Fruit fly (Drosophila melanogaster) whole organism, prepupa: Measurements from ENCODE around the gene CG16986.
A peak's percentile ranks its signal among the peaks of the same experiment; 100 is the strongest.

Experiments used
- CG10631 ChIP-seq: fragments of 200-800 bp; sonication (Bioruptor generic); optimal IDR thresholded peaks from 2 replicates; lab custom pipeline; 2016; ENCODE audit warnings: missing biosample characterization, missing genetic modification characterization
- CG11294 ChIP-seq: fragments of 200-800 bp; sonication (Bioruptor generic); IDR thresholded peaks from 2 replicates; pipeline ENCODE4 v1.3.6; 2022; ENCODE audit warnings: missing biosample characterization, missing genetic modification characterization
- CG11762 ChIP-seq: fragments of 200-800 bp; sonication (Bioruptor generic); optimal IDR thresholded peaks from 3 replicates; lab custom pipeline; 2016; ENCODE audit warnings: missing biosample characterization, missing genetic modification characterization; ENCODE audit not compliant: insufficient read depth
- CG11902 ChIP-seq: fragments of 200-800 bp; sonication (Bioruptor generic); optimal IDR thresholded peaks from 3 replicates; lab custom pipeline; 2016; ENCODE audit warnings: missing biosample characterization, missing genetic modification characterization
- CG15336 ChIP-seq: fragments of 200-800 bp; sonication (Bioruptor generic); IDR thresholded peaks from 2 replicates; pipeline ENCODE4 v1.3.6; 2022; ENCODE audit warnings: missing biosample characterization, missing genetic modification characterization
- CG1621 ChIP-seq: fragments of 200-800 bp; sonication (Bioruptor generic); optimal IDR thresholded peaks from 3 replicates; lab custom pipeline; 2018; ENCODE audit warnings: missing biosample characterization, mild to moderate bottlenecking, missing genetic modification characterization
- CG16779 ChIP-seq: fragments of 200-800 bp; sonication (Bioruptor generic); optimal IDR thresholded peaks from 3 replicates; lab custom pipeline; 2017; ENCODE audit warnings: missing biosample characterization, mild to moderate bottlenecking, missing genetic modification characterization
- CG3032 ChIP-seq: fragments of 200-800 bp; optimal IDR thresholded peaks from 2 replicates; lab custom pipeline; 2019; ENCODE audit warnings: missing biosample characterization, mild to moderate bottlenecking, missing genetic modification characterization, moderate library complexity
- CG31627 ChIP-seq: fragments of 200-800 bp; sonication (Bioruptor generic); optimal IDR thresholded peaks from 3 replicates; lab custom pipeline; 2016; ENCODE audit warnings: missing biosample characterization, missing genetic modification characterization
- CG34406 ChIP-seq: fragments of 200-800 bp; sonication (Bioruptor generic); optimal IDR thresholded peaks from 3 replicates; lab custom pipeline; 2016; ENCODE audit warnings: missing biosample characterization, missing genetic modification characterization
- CG3919 ChIP-seq: fragments of 200-800 bp; sonication (Bioruptor generic); optimal IDR thresholded peaks from 3 replicates; lab custom pipeline; 2016; ENCODE audit warnings: missing biosample characterization, missing genetic modification characterization
- CG4318 ChIP-seq: fragments of 200-800 bp; sonication (Bioruptor generic); optimal IDR thresholded peaks from 3 replicates; lab custom pipeline; 2017; ENCODE audit warnings: missing biosample characterization, mild to moderate bottlenecking, missing genetic modification characterization
- CG6163 ChIP-seq: fragments of 200-800 bp; sonication (Bioruptor generic); IDR thresholded peaks from 3 replicates; pipeline ENCODE4 v1.3.6; 2022; ENCODE audit warnings: missing biosample characterization, missing genetic modification characterization
- CG6276 ChIP-seq: fragments of 200-800 bp; sonication (Bioruptor generic); optimal IDR thresholded peaks from 2 replicates; lab custom pipeline; 2017; ENCODE audit warnings: missing biosample characterization, mild to moderate bottlenecking, missing genetic modification characterization
- CG6792 ChIP-seq: fragments of 200-800 bp; sonication (Bioruptor generic); optimal IDR thresholded peaks from 3 replicates; lab custom pipeline; 2016; ENCODE audit warnings: missing biosample characterization, missing genetic modification characterization
- CG6808 ChIP-seq: fragments of 200-800 bp; sonication (Bioruptor generic); optimal IDR thresholded peaks from 3 replicates; lab custom pipeline; 2017; ENCODE audit warnings: missing biosample characterization, missing genetic modification characterization, mild to moderate bottlenecking, moderate library complexity, missing genetic modification reagents
- CG6854 ChIP-seq: fragments of 200-800 bp; sonication (Bioruptor generic); optimal IDR thresholded peaks from 2 replicates; lab custom pipeline; 2017; ENCODE audit warnings: missing biosample characterization, mild to moderate bottlenecking, missing genetic modification characterization
- CG8119 ChIP-seq: fragments of 200-800 bp; sonication (Bioruptor generic); IDR thresholded peaks from 3 replicates; pipeline ENCODE4 v1.3.6; 2022; ENCODE audit warnings: missing biosample characterization, missing genetic modification characterization
- CG8319 ChIP-seq: fragments of 200-800 bp; sonication (Bioruptor generic); optimal IDR thresholded peaks from 3 replicates; lab custom pipeline; 2016; ENCODE audit warnings: missing biosample characterization, missing genetic modification characterization
- CG8632 ChIP-seq: fragments of 200-800 bp; sonication (Bioruptor generic); optimal IDR thresholded peaks from 3 replicates; lab custom pipeline; 2016; ENCODE audit warnings: missing biosample characterization, missing genetic modification characterization
- Eip75B ChIP-seq: fragments of 200-800 bp; sonication (Bioruptor generic); optimal IDR thresholded peaks from 3 replicates; lab custom pipeline; 2016; ENCODE audit warnings: missing biosample characterization, missing genetic modification characterization
- Eip78C ChIP-seq: fragments of 200-800 bp; sonication (Bioruptor generic); peaks from one replicate; lab custom pipeline; 2016; ENCODE audit warnings: missing biosample characterization, missing genetic modification characterization
- Eip93F ChIP-seq: fragments of 200-800 bp; sonication (Bioruptor generic); optimal IDR thresholded peaks from 2 replicates; lab custom pipeline; 2016; ENCODE audit warnings: missing biosample characterization, mild to moderate bottlenecking, missing genetic modification characterization
- Ets21C ChIP-seq: fragments of 200-800 bp; sonication (Bioruptor generic); optimal IDR thresholded peaks from 3 replicates; lab custom pipeline; 2016; ENCODE audit warnings: missing biosample characterization, missing genetic modification characterization
- Ets96B ChIP-seq: fragments of 200-800 bp; optimal IDR thresholded peaks from 2 replicates; lab custom pipeline; 2019; ENCODE audit warnings: missing biosample characterization, mild to moderate bottlenecking, missing genetic modification characterization, moderate library complexity
- Gug ChIP-seq: fragments of 200-800 bp; sonication (Bioruptor generic); IDR thresholded peaks from 2 replicates; pipeline ENCODE4 v1.3.6; 2022; ENCODE audit warnings: missing biosample characterization, missing genetic modification characterization
- Hr39 ChIP-seq: fragments of 200-800 bp; sonication (Bioruptor generic); optimal IDR thresholded peaks from 2 replicates; lab custom pipeline; 2016; ENCODE audit warnings: missing biosample characterization, missing genetic modification characterization
- Hr4 ChIP-seq: fragments of 200-800 bp; sonication (Bioruptor generic); optimal IDR thresholded peaks from 3 replicates; lab custom pipeline; 2016; ENCODE audit warnings: missing biosample characterization, missing genetic modification characterization
- Lpt ChIP-seq: fragments of 200-800 bp; sonication (Bioruptor generic); optimal IDR thresholded peaks from 3 replicates; lab custom pipeline; 2016; ENCODE audit warnings: missing biosample characterization, missing genetic modification characterization
- Met ChIP-seq: fragments of 200-800 bp; sonication (Bioruptor generic); optimal IDR thresholded peaks from 3 replicates; lab custom pipeline; 2016; ENCODE audit warnings: missing biosample characterization, missing genetic modification characterization
- Smox ChIP-seq: fragments of 200-800 bp; sonication (Bioruptor generic); optimal IDR thresholded peaks from 3 replicates; lab custom pipeline; 2016; ENCODE audit warnings: missing biosample characterization, missing genetic modification characterization
- Sox102F ChIP-seq: fragments of 200-800 bp; sonication (Bioruptor generic); optimal IDR thresholded peaks from 2 replicates; lab custom pipeline; 2016; ENCODE audit warnings: missing biosample characterization, mild to moderate bottlenecking, missing genetic modification characterization
- Sox14 ChIP-seq: fragments of 200-800 bp; sonication (Bioruptor generic); optimal IDR thresholded peaks from 3 replicates; lab custom pipeline; 2016; ENCODE audit warnings: missing biosample characterization, missing genetic modification characterization
- Sox15 ChIP-seq: fragments of 200-800 bp; sonication (Bioruptor generic); optimal IDR thresholded peaks from 3 replicates; lab custom pipeline; 2016; ENCODE audit warnings: missing biosample characterization, missing genetic modification characterization
- achi ChIP-seq: fragments of 200-800 bp; sonication (Bioruptor generic); optimal IDR thresholded peaks from 3 replicates; lab custom pipeline; 2016; ENCODE audit warnings: missing biosample characterization, missing genetic modification characterization
- acj6 ChIP-seq: fragments of 200-800 bp; sonication (Bioruptor generic); optimal IDR thresholded peaks from 3 replicates; lab custom pipeline; 2016; ENCODE audit warnings: missing biosample characterization, missing genetic modification characterization
- cyc ChIP-seq: fragments of 200-800 bp; sonication (Bioruptor generic); optimal IDR thresholded peaks from 3 replicates; lab custom pipeline; 2016; ENCODE audit warnings: missing biosample characterization, missing genetic modification characterization
- dac ChIP-seq: fragments of 200-800 bp; sonication (Bioruptor generic); optimal IDR thresholded peaks from 2 replicates; lab custom pipeline; 2017; ENCODE audit warnings: missing biosample characterization, mild to moderate bottlenecking, missing genetic modification characterization
- dsx ChIP-seq: fragments of 200-800 bp; optimal IDR thresholded peaks from 3 replicates; lab custom pipeline; 2019; ENCODE audit warnings: missing biosample characterization, mild to moderate bottlenecking, missing genetic modification characterization, moderate library complexity; ENCODE audit not compliant: poor library complexity, severe bottlenecking
- esn ChIP-seq: fragments of 200-800 bp; sonication (Bioruptor generic); optimal IDR thresholded peaks from 2 replicates; lab custom pipeline; 2016; ENCODE audit warnings: missing biosample characterization, mild to moderate bottlenecking, missing genetic modification characterization, moderate library complexity
- fd59A ChIP-seq: fragments of 200-800 bp; sonication (Bioruptor generic); optimal IDR thresholded peaks from 2 replicates; lab custom pipeline; 2017; ENCODE audit warnings: missing biosample characterization, mild to moderate bottlenecking, missing genetic modification characterization, missing genetic modification reagents
- fd85E ChIP-seq: fragments of 200-800 bp; sonication (Bioruptor generic); optimal IDR thresholded peaks from 3 replicates; lab custom pipeline; 2016; ENCODE audit warnings: missing biosample characterization, missing genetic modification characterization
- fkh ChIP-seq: fragments of 200-800 bp; sonication (Bioruptor generic); optimal IDR thresholded peaks from 3 replicates; lab custom pipeline; 2017; ENCODE audit warnings: missing biosample characterization, mild to moderate bottlenecking, missing genetic modification characterization, moderate library complexity
- lz ChIP-seq: fragments of 200-800 bp; sonication (Bioruptor generic); optimal IDR thresholded peaks from 3 replicates; lab custom pipeline; 2016; ENCODE audit warnings: missing biosample characterization, missing genetic modification characterization
- net ChIP-seq: fragments of 200-800 bp; sonication (Bioruptor generic); optimal IDR thresholded peaks from 3 replicates; lab custom pipeline; 2016; ENCODE audit warnings: missing biosample characterization, missing genetic modification characterization
- pdm3 ChIP-seq: fragments of 200-800 bp; sonication (Bioruptor generic); optimal IDR thresholded peaks from 3 replicates; lab custom pipeline; 2016; ENCODE audit warnings: missing biosample characterization, missing genetic modification characterization
- salr ChIP-seq, 2 experiments: fragments of 200-800 bp; sonication (Bioruptor generic); optimal IDR thresholded peaks; 3 replicates each; lab custom pipeline; 2016 to 2018; ENCODE audit warnings: missing biosample characterization in 2 of 2, missing genetic modification characterization in 2 of 2, mild to moderate bottlenecking in 1 of 2
- spab ChIP-seq: fragments of 200-800 bp; sonication (Bioruptor generic); optimal IDR thresholded peaks from 2 replicates; lab custom pipeline; 2017; ENCODE audit warnings: missing biosample characterization, mild to moderate bottlenecking, missing genetic modification characterization, missing genetic modification reagents
- ss ChIP-seq, 2 experiments: fragments of 200-800 bp; sonication (Bioruptor generic); optimal IDR thresholded peaks; 2 replicates in 1 of 2; 3 replicates in 1 of 2; lab custom pipeline; 2017 to 2018; ENCODE audit warnings: mild to moderate bottlenecking in 2 of 2, missing biosample characterization in 2 of 2, missing genetic modification characterization in 2 of 2, moderate library complexity in 1 of 2
- svp ChIP-seq: fragments of 200-800 bp; sonication (Bioruptor generic); peaks from one replicate; lab custom pipeline; 2016; ENCODE audit warnings: missing biosample characterization, missing genetic modification characterization
- topi ChIP-seq: fragments of 200-800 bp; sonication (Bioruptor generic); optimal IDR thresholded peaks from 3 replicates; lab custom pipeline; 2016; ENCODE audit warnings: missing biosample characterization, missing genetic modification characterization

The CG16986 gene

dm6 chr3L:2589167-2589910 lies 10.8 kb upstream of the CG16986 start, which contains the start of gene dos:
Gene dos (plus strand): TSS chr3L:2589414.
- TF ChIP-seq achi (GFP tag; lab: Kevin White, UChicago) (peak; percentile 6), Met (GFP tag; lab: Kevin White, UChicago) (peak; percentile 58), fkh (GFP tag; lab: Kevin White, UChicago) (peak; percentile 40), CG6163 (no peak), Lpt (GFP tag; lab: Kevin White, UChicago) (no peak), acj6 (GFP tag; lab: Kevin White, UChicago) (peak; percentile 34), CG11762 (no peak), CG3919 (GFP tag; lab: Kevin White, UChicago) (peak; percentile 5), CG10631 (GFP tag; lab: Kevin White, UChicago) (peak; percentile 27), Hr4 (GFP tag; lab: Kevin White, UChicago) (peak; percentile 15), CG31627 (peak; percentile 44), topi (GFP tag; lab: Kevin White, UChicago) (peak; percentile 41), Gug (no peak), Sox14 (GFP tag; lab: Kevin White, UChicago) (peak; percentile 60), CG4318 (no peak), cyc (GFP tag; lab: Kevin White, UChicago) (peak; percentile 30), Sox102F (GFP tag; lab: Kevin White, UChicago) (peak; percentile 23), dsx (GFP tag; lab: Kevin White, UChicago) (peak; percentile 34), dac (no peak), esn (peak; percentile 57), Sox15 (GFP tag; lab: Kevin White, UChicago) (no peak), CG3032 (tag; lab: Kevin White, UChicago) (peak; percentile 48), Ets96B (tag; lab: Kevin White, UChicago) (no peak), svp (GFP tag; lab: Kevin White, UChicago) (peak; percentile 82), CG11902 (GFP tag; lab: Kevin White, UChicago) (no peak), CG15336 (GFP tag; lab: Robert Waterston, UW) (no peak), CG6792 (no peak), fd85E (GFP tag; lab: Kevin White, UChicago) (no peak), CG6808 (GFP tag; lab: Kevin White, UChicago) (peak; percentile 26), Ets21C (GFP tag; lab: Kevin White, UChicago) (peak; percentile 30), net (no peak), CG8319 (GFP tag; lab: Kevin White, UChicago) (no peak), salr (GFP tag; optimal IDR thresholded peaks at IDR 0.05; lab: Kevin White, UChicago) (no peak), Eip78C (GFP tag; lab: Kevin White, UChicago) (peak; percentile 81), CG8632 (GFP tag; lab: Kevin White, UChicago) (no peak), CG1621 (tag; lab: Kevin White, UChicago) (no peak), CG34406 (no peak), CG6854 (GFP tag; lab: Kevin White, UChicago) (peak; percentile 14), lz (GFP tag; lab: Kevin White, UChicago) (peak; percentile 41), CG8119 (GFP tag; lab: Robert Waterston, UW) (no peak), spab (GFP tag; lab: Kevin White, UChicago) (no peak), fd59A (no peak), Smox (GFP tag; lab: Kevin White, UChicago) (peak; percentile 34), ss (GFP tag; optimal IDR thresholded peaks at IDR 0.05; lab: Kevin White, UChicago) (no peak), CG11294 (GFP tag; lab: Robert Waterston, UW) (no peak), CG16779 (tag; lab: Kevin White, UChicago) (no peak), Hr39 (GFP tag; lab: Kevin White, UChicago) (peak; percentile 31), Eip75B (GFP tag; lab: Kevin White, UChicago) (peak; percentile 30), Eip93F (GFP tag; lab: Kevin White, UChicago) (peak; percentile 6), CG6276 (GFP tag; lab: Kevin White, UChicago) (peak; percentile 66), pdm3 (GFP tag; lab: Kevin White, UChicago) (peak; percentile 45)
